Fruit fly (Drosophila melanogaster) whole organism, embryonic: ENCODE results near the gene Sem1.
A peak's percentile ranks its signal among the peaks of the same experiment; 100 is the strongest.

Experiments
- ATbp ChIP-seq: fragments of 200-800 bp; sonication (Bioruptor generic); optimal IDR thresholded peaks from 2 replicates; lab custom pipeline; 2017; ENCODE audit warnings: missing biosample characterization, mild to moderate bottlenecking, missing genetic modification characterization, missing genetic modification reagents
- Aef1 ChIP-seq: fragments of 200-800 bp; sonication (Bioruptor generic); IDR thresholded peaks from 3 replicates; pipeline ENCODE4 v1.3.6; 2022; ENCODE audit warnings: missing biosample characterization, missing genetic modification characterization
- Atf-2 ChIP-seq: fragments of 200-800 bp; sonication (Bioruptor generic); optimal IDR thresholded peaks from 2 replicates; lab custom pipeline; 2016; ENCODE audit warnings: missing biosample characterization, missing genetic modification characterization
- CG10959 ChIP-seq: fragments of 200-800 bp; sonication (Bioruptor generic); IDR thresholded peaks from 2 replicates; pipeline ENCODE4 v1.3.6; 2022; ENCODE audit warnings: missing biosample characterization, missing genetic modification characterization
- CG11093 ChIP-seq: fragments of 200-800 bp; sonication (Bioruptor generic); IDR thresholded peaks from 3 replicates; pipeline ENCODE4 v1.3.6; 2022; ENCODE audit warnings: missing biosample characterization, missing genetic modification characterization
- CG11398 ChIP-seq: fragments of 200-800 bp; sonication (Bioruptor generic); optimal IDR thresholded peaks from 2 replicates; lab custom pipeline; 2016; ENCODE audit warnings: missing biosample characterization, missing genetic modification characterization
- CG11504 ChIP-seq: fragments of 200-800 bp; sonication (Bioruptor generic); optimal IDR thresholded peaks from 3 replicates; lab custom pipeline; 2019; ENCODE audit warnings: missing biosample characterization, mild to moderate bottlenecking, missing genetic modification characterization, moderate library complexity
- CG1233 ChIP-seq: fragments of 200-800 bp; sonication (Bioruptor generic); optimal IDR thresholded peaks from 4 replicates; lab custom pipeline; 2018; ENCODE audit warnings: missing biosample characterization, mild to moderate bottlenecking, missing genetic modification characterization
- CG14050 ChIP-seq: fragments of 200-800 bp; sonication (Bioruptor generic); IDR thresholded peaks from 3 replicates; pipeline ENCODE4 v1.3.6; 2022; ENCODE audit warnings: missing biosample characterization, missing genetic modification characterization
- CG17802 ChIP-seq: fragments of 200-800 bp; sonication (Bioruptor generic); optimal IDR thresholded peaks from 2 replicates; lab custom pipeline; 2018; ENCODE audit warnings: missing biosample characterization, mild to moderate bottlenecking, missing genetic modification characterization, moderate library complexity
- CG3065 ChIP-seq: fragments of 200-800 bp; sonication (Bioruptor generic); optimal IDR thresholded peaks from 2 replicates; lab custom pipeline; 2016; ENCODE audit warnings: missing biosample characterization, missing genetic modification characterization
- CG6654 ChIP-seq: fragments of 200-800 bp; sonication (Bioruptor generic); optimal IDR thresholded peaks from 2 replicates; lab custom pipeline; 2017; ENCODE audit warnings: missing biosample characterization, mild to moderate bottlenecking, missing genetic modification characterization
- CG9727 ChIP-seq: fragments of 200-800 bp; sonication (Bioruptor generic); optimal IDR thresholded peaks from 3 replicates; lab custom pipeline; 2017; ENCODE audit warnings: missing biosample characterization, mild to moderate bottlenecking, missing genetic modification characterization
- CG9817 ChIP-seq: fragments of 200-800 bp; sonication (Bioruptor generic); optimal IDR thresholded peaks from 2 replicates; lab custom pipeline; 2018; ENCODE audit warnings: missing biosample characterization, mild to moderate bottlenecking, missing genetic modification characterization, moderate library complexity
- Camta ChIP-seq: fragments of 200-800 bp; sonication (Bioruptor generic); optimal IDR thresholded peaks from 2 replicates; lab custom pipeline; 2016; ENCODE audit warnings: missing biosample characterization, missing genetic modification characterization
- E2f1 ChIP-seq: fragments of 200-800 bp; sonication (Bioruptor generic); IDR thresholded peaks from 2 replicates; pipeline ENCODE4 v1.3.6; 2022; ENCODE audit warnings: missing biosample characterization, missing genetic modification characterization
- Hr3 ChIP-seq: fragments of 200-800 bp; sonication (Bioruptor generic); optimal IDR thresholded peaks from 3 replicates; lab custom pipeline; 2016; ENCODE audit warnings: missing biosample characterization, missing genetic modification characterization
- Hr51 ChIP-seq, 2 experiments: fragments of 200-800 bp; sonication (Bioruptor generic); optimal IDR thresholded peaks; 2 replicates in 1 of 2; 3 replicates in 1 of 2; lab custom pipeline; 2016 to 2018; ENCODE audit warnings: missing biosample characterization in 2 of 2, missing genetic modification characterization in 2 of 2, mild to moderate bottlenecking in 1 of 2, moderate library complexity in 1 of 2
- Med ChIP-seq: fragments of 200-800 bp; sonication (Bioruptor generic); peaks from one replicate; lab custom pipeline; 2016; ENCODE audit warnings: missing biosample characterization, missing genetic modification characterization, mild to moderate bottlenecking, inconsistent platforms, moderate library complexity
- Myb ChIP-seq: fragments of 200-800 bp; sonication (Bioruptor generic); optimal IDR thresholded peaks from 2 replicates; lab custom pipeline; 2016; ENCODE audit warnings: missing biosample characterization, missing genetic modification characterization
- Nf-YA ChIP-seq: fragments of 200-800 bp; sonication (Bioruptor generic); IDR thresholded peaks from 2 replicates; pipeline ENCODE4 v1.3.6; 2022; ENCODE audit warnings: missing biosample characterization, missing genetic modification characterization
- Nf-YB ChIP-seq: fragments of 200-800 bp; sonication (Bioruptor generic); optimal IDR thresholded peaks from 3 replicates; lab custom pipeline; 2019; ENCODE audit warnings: missing biosample characterization, mild to moderate bottlenecking, missing genetic modification characterization, moderate library complexity
- Optix ChIP-seq: fragments of 200-800 bp; sonication (Bioruptor generic); IDR thresholded peaks from 3 replicates; pipeline ENCODE4 v1.3.6; 2022; ENCODE audit warnings: missing biosample characterization, missing genetic modification characterization
- Poxn ChIP-seq: fragments of 200-800 bp; sonication (Bioruptor generic); IDR thresholded peaks from 2 replicates; pipeline ENCODE4 v1.3.6; 2022; ENCODE audit warnings: missing biosample characterization, missing genetic modification characterization
- Rx ChIP-seq: fragments of 200-800 bp; sonication (Bioruptor generic); IDR thresholded peaks from 2 replicates; pipeline ENCODE4 v1.3.6; 2022; ENCODE audit warnings: missing biosample characterization, missing genetic modification characterization
- Side ChIP-seq: fragments of 200-800 bp; sonication (Bioruptor generic); optimal IDR thresholded peaks from 2 replicates; lab custom pipeline; 2016; ENCODE audit warnings: missing biosample characterization, missing genetic modification characterization
- Sox100B ChIP-seq: fragments of 200-800 bp; sonication (Bioruptor generic); optimal IDR thresholded peaks from 3 replicates; lab custom pipeline; 2018; ENCODE audit warnings: missing biosample characterization, mild to moderate bottlenecking, missing genetic modification characterization
- Ssrp ChIP-seq: fragments of 200-800 bp; sonication (Bioruptor generic); optimal IDR thresholded peaks from 2 replicates; lab custom pipeline; 2018; ENCODE audit warnings: missing biosample characterization, mild to moderate bottlenecking, missing genetic modification characterization, moderate library complexity
- Trl ChIP-seq, 3 experiments: fragments of >200 bp in 2 of 3; fragments of 200-800 bp in 1 of 3; sonication (Bioruptor generic) in 1 of 3; optimal IDR thresholded peaks; 2 replicates in 1 of 3; 3 replicates in 2 of 3; lab custom pipeline; 2016 to 2017; ENCODE audit warnings: missing biosample characterization in 1 of 3, missing genetic modification characterization in 1 of 3
- ac ChIP-seq: fragments of 200-800 bp; sonication (Bioruptor generic); optimal IDR thresholded peaks from 3 replicates; lab custom pipeline; 2017; ENCODE audit warnings: missing biosample characterization, mild to moderate bottlenecking, missing genetic modification characterization
- ara ChIP-seq: fragments of 200-800 bp; sonication (Bioruptor generic); IDR thresholded peaks from 2 replicates; pipeline ENCODE4 v1.3.6; 2022; ENCODE audit warnings: missing biosample characterization, missing genetic modification characterization
- bcd ChIP-seq: fragments of 200-800 bp; sonication (Bioruptor generic); optimal IDR thresholded peaks from 2 replicates; lab custom pipeline; 2017; ENCODE audit warnings: missing biosample characterization, mild to moderate bottlenecking, missing genetic modification characterization
- cad ChIP-seq: fragments of >200 bp; optimal IDR thresholded peaks from 2 replicates; lab custom pipeline; 2017; ENCODE audit warnings: missing biosample characterization, missing genetic modification characterization
- crc ChIP-seq: fragments of 200-800 bp; sonication (Bioruptor generic); optimal IDR thresholded peaks from 2 replicates; lab custom pipeline; 2016; ENCODE audit warnings: missing biosample characterization, missing genetic modification characterization
- eyg ChIP-seq: fragments of 200-800 bp; sonication (Bioruptor generic); optimal IDR thresholded peaks from 3 replicates; lab custom pipeline; 2016; ENCODE audit warnings: missing biosample characterization, missing genetic modification characterization
- gem ChIP-seq: fragments of 200-800 bp; sonication (Bioruptor generic); optimal IDR thresholded peaks from 2 replicates; lab custom pipeline; 2019; ENCODE audit warnings: missing biosample characterization, mild to moderate bottlenecking, missing genetic modification characterization, moderate library complexity
- lola ChIP-seq, 3 experiments: fragments of >200 bp in 2 of 3; fragments of 200-800 bp in 1 of 3; sonication (Bioruptor generic) in 1 of 3; optimal IDR thresholded peaks; 2 replicates each; lab custom pipeline; 2017 to 2019; ENCODE audit warnings: missing biosample characterization in 3 of 3, missing genetic modification characterization in 3 of 3, mild to moderate bottlenecking in 1 of 3, moderate library complexity in 1 of 3
- lov ChIP-seq, 2 experiments: fragments of 200-800 bp in 1 of 2; fragments of >200 bp in 1 of 2; sonication (Bioruptor generic) in 1 of 2; IDR thresholded peaks in 1 of 2; optimal IDR thresholded peaks in 1 of 2; 2 replicates in 1 of 2; 3 replicates in 1 of 2; pipeline versions ENCODE4 v1.3.6 to Lab custom; 2017 to 2022; ENCODE audit warnings: missing biosample characterization in 1 of 2, missing genetic modification characterization in 1 of 2
- phol ChIP-seq: fragments of 200-800 bp; sonication (Bioruptor generic); optimal IDR thresholded peaks from 3 replicates; lab custom pipeline; 2018; ENCODE audit warnings: missing biosample characterization, mild to moderate bottlenecking, missing genetic modification characterization, moderate library complexity
- pum ChIP-seq: fragments of 200-800 bp; sonication (Bioruptor generic); optimal IDR thresholded peaks from 2 replicates; lab custom pipeline; 2016; ENCODE audit warnings: missing biosample characterization, missing genetic modification characterization
- row ChIP-seq: fragments of 200-800 bp; sonication (Bioruptor generic); IDR thresholded peaks from 3 replicates; pipeline ENCODE4 v1.3.6; 2022; ENCODE audit warnings: missing biosample characterization, missing genetic modification characterization
- so ChIP-seq: fragments of 200-800 bp; sonication (Bioruptor generic); IDR thresholded peaks from 3 replicates; pipeline ENCODE4 v1.3.6; 2022; ENCODE audit warnings: missing biosample characterization, missing genetic modification characterization
- stc ChIP-seq: fragments of 200-800 bp; sonication (Bioruptor generic); IDR thresholded peaks from 2 replicates; pipeline ENCODE4 v1.3.6; 2022; ENCODE audit warnings: missing biosample characterization, missing genetic modification characterization
- toy ChIP-seq: fragments of 200-800 bp; sonication (Bioruptor generic); IDR thresholded peaks from 2 replicates; pipeline ENCODE4 v1.3.6; 2022; ENCODE audit warnings: missing biosample characterization, missing genetic modification characterization
- z ChIP-seq: fragments of 200-800 bp; sonication (Bioruptor generic); IDR thresholded peaks from 3 replicates; pipeline ENCODE4 v1.3.6; 2022; ENCODE audit warnings: missing biosample characterization, missing genetic modification characterization
- zen ChIP-seq: fragments of 200-800 bp; sonication (Bioruptor generic); optimal IDR thresholded peaks from 3 replicates; lab custom pipeline; 2018; ENCODE audit warnings: missing biosample characterization, mild to moderate bottlenecking, missing genetic modification characterization, moderate library complexity
- zfh2 ChIP-seq: fragments of 200-800 bp; sonication (Bioruptor generic); optimal IDR thresholded peaks from 2 replicates; lab custom pipeline; 2016; ENCODE audit warnings: missing biosample characterization, missing genetic modification characterization

Gene Sem1

dm6 chr2L:7039342-7039684 is 24.5 kb upstream of the Sem1 start (continued):
- TF ChIP-seq cad (GFP tag; lab: Kevin White, UChicago) (no peak), lov (optimal IDR thresholded peaks at IDR 0.05; lab: Kevin White, UChicago) (no peak), lov (GFP tag; IDR thresholded peaks at IDR 0.05; lab: Robert Waterston, UW) (no peak), Optix (0 out of 3 replicates have a peak, but pooled peaks have one; percentile 15), crc (GFP tag; lab: Kevin White, UChicago) (peak; percentile 16), Hr3 (GFP tag; lab: Kevin White, UChicago) (peak; percentile 59), CG10959 (GFP tag; lab: Robert Waterston, UW) (0 out of 2 replicates have a peak, but pooled peaks have one; percentile 35), Rx (GFP tag; lab: Robert Waterston, UW) (peak; percentile 2; the same call in 1 of the 2 replicates), Trl (optimal IDR thresholded peaks at IDR 0.05; lab: Kevin White, UChicago) (no peak), Trl (GFP tag; optimal IDR thresholded peaks at IDR 0.05; lab: Kevin White, UChicago) (peak; percentile 28), Atf-2 (GFP tag; lab: Kevin White, UChicago) (peak; percentile 46), phol (tag; lab: Kevin White, UChicago) (peak; percentile 45), CG3065 (GFP tag; lab: Kevin White, UChicago) (peak; percentile 19), E2f1 (peak; percentile 59; the same call in 1 of the 2 replicates), bcd (GFP tag; lab: Kevin White, UChicago) (peak; percentile 5), Hr51 (GFP tag; optimal IDR thresholded peaks at IDR 0.05; lab: Kevin White, UChicago) (peak in 1 of 2 experiments; percentile 70), ATbp (GFP tag; lab: Kevin White, UChicago) (peak; percentile 27), so (GFP tag; lab: Robert Waterston, UW) (peak; percentile 65; the same call in 1 of the 3 replicates), CG11504 (tag; lab: Kevin White, UChicago) (peak; percentile 64), Myb (GFP tag; lab: Kevin White, UChicago) (peak; percentile 45), Med (GFP tag; lab: Kevin White, UChicago) (peak; percentile 54), ara (peak; percentile 63; the same call in 1 of the 2 replicates), Sox100B (peak; percentile 43), Nf-YB (no peak), toy (GFP tag; lab: Robert Waterston, UW) (no peak), row (GFP tag; lab: Robert Waterston, UW) (peak; percentile 72), ac (GFP tag; lab: Kevin White, UChicago) (no peak), Poxn (0 out of 2 replicates have a peak, but pooled peaks have one; percentile 4), CG9727 (GFP tag; lab: Kevin White, UChicago) (peak; percentile 39), pum (GFP tag; lab: Kevin White, UChicago) (peak; percentile 45), CG9817 (no peak), CG11093 (no peak), eyg (peak; percentile 2), CG1233 (peak; percentile 8), lola (GFP tag; optimal IDR thresholded peaks at IDR 0.05; lab: Kevin White, UChicago) (peak in 1 of 3 experiments; percentile 41), zen (tag; lab: Kevin White, UChicago) (peak; percentile 5), zfh2 (GFP tag; lab: Kevin White, UChicago) (peak; percentile 64), CG14050 (0 out of 3 replicates have a peak, but pooled peaks have one; percentile 11), CG11398 (GFP tag; lab: Kevin White, UChicago) (peak; percentile 31), z (GFP tag; lab: Robert Waterston, UW) (no peak), CG17802 (no peak), gem (peak; percentile 79), CG6654 (GFP tag; lab: Kevin White, UChicago) (no peak), Nf-YA (GFP tag; lab: Robert Waterston, UW) (peak; percentile 49), Aef1 (GFP tag; lab: Robert Waterston, UW) (peak; percentile 54), Camta (GFP tag; lab: Kevin White, UChicago) (peak; percentile 57), Ssrp (peak; percentile 47), Side (peak; percentile 42), stc (peak; percentile 43; the same call in 1 of the 2 replicates)
